Worm (Caenorhabditis elegans) whole organism, L3 larva: ENCODE measurements around the gene cyp-33E2.

Experiments used
- aly-2 ChIP-seq: fragments of 150-350 bp; optimal IDR thresholded peaks from 2 replicates; lab custom pipeline; 2014; ENCODE audit warnings: missing biosample characterization, missing genetic modification characterization
- ama-1 ChIP-seq: fragments of 150-350 bp; optimal IDR thresholded peaks from 2 replicates; lab custom pipeline; 2018
- ceh-16 ChIP-seq: sonication (generic microtip); optimal IDR thresholded peaks from 2 replicates; lab custom pipeline; 2017; ENCODE audit warnings: missing biosample characterization, missing genetic modification characterization
- ceh-28 ChIP-seq: fragments of 150-350 bp; optimal IDR thresholded peaks from 2 replicates; lab custom pipeline; 2014; ENCODE audit warnings: missing biosample characterization, missing genetic modification reagents, missing genetic modification characterization
- ceh-82 ChIP-seq: fragments of 150-350 bp; optimal IDR thresholded peaks from 2 replicates; lab custom pipeline; 2014; ENCODE audit warnings: missing biosample characterization, missing genetic modification characterization
- ceh-9 ChIP-seq: sonication (generic microtip); optimal IDR thresholded peaks from 2 replicates; lab custom pipeline; 2018; ENCODE audit warnings: missing biosample characterization, missing genetic modification characterization
- daf-12 ChIP-seq: fragments of 150-350 bp; optimal IDR thresholded peaks from 2 replicates; lab custom pipeline; 2014; ENCODE audit warnings: missing biosample characterization, missing genetic modification reagents, missing genetic modification characterization
- egl-5 ChIP-seq: fragments of 150-350 bp; optimal IDR thresholded peaks from 2 replicates; lab custom pipeline; 2017; ENCODE audit warnings: missing biosample characterization, missing genetic modification reagents, missing genetic modification characterization, inconsistent platforms
- elt-1 ChIP-seq: fragments of 150-350 bp; optimal IDR thresholded peaks from 2 replicates; lab custom pipeline; 2014; ENCODE audit warnings: missing biosample characterization, missing genetic modification characterization
- elt-2 ChIP-seq: sonication (generic microtip); optimal IDR thresholded peaks from 2 replicates; lab custom pipeline; 2016; ENCODE audit warnings: missing genetic modification reagents, mild to moderate bottlenecking, missing genetic modification characterization, missing compliant biosample characterization
- elt-3 ChIP-seq, 3 experiments: fragments of 150-350 bp in 1 of 3; sonication (generic microtip) in 2 of 3; optimal IDR thresholded peaks; 2 replicates in 2 of 3; 4 replicates in 1 of 3; lab custom pipeline; 2014 to 2017; ENCODE audit warnings: missing biosample characterization in 3 of 3, missing genetic modification characterization in 3 of 3
- eor-1 ChIP-seq, 2 experiments: fragments of 150-350 bp; optimal IDR thresholded peaks; 2 replicates each; lab custom pipeline; 2014 to 2018; ENCODE audit warnings: missing biosample characterization in 2 of 2, missing genetic modification characterization in 2 of 2
- fos-1 ChIP-seq: fragments of 150-350 bp; optimal IDR thresholded peaks from 2 replicates; lab custom pipeline; 2014; ENCODE audit warnings: missing biosample characterization, missing genetic modification characterization
- jun-1 ChIP-seq: fragments of 150-350 bp; optimal IDR thresholded peaks from 2 replicates; lab custom pipeline; 2014; ENCODE audit warnings: missing biosample characterization, missing genetic modification reagents, missing genetic modification characterization
- lin-15B ChIP-seq: fragments of 150-350 bp; optimal IDR thresholded peaks from 2 replicates; lab custom pipeline; 2014; ENCODE audit warnings: missing biosample characterization, missing genetic modification characterization
- lsy-12 ChIP-seq: sonication (generic microtip); optimal IDR thresholded peaks from 2 replicates; lab custom pipeline; 2016; ENCODE audit warnings: mild to moderate bottlenecking, missing genetic modification characterization, missing compliant biosample characterization
- mdl-1 ChIP-seq: fragments of 150-350 bp; optimal IDR thresholded peaks from 2 replicates; lab custom pipeline; 2014; ENCODE audit warnings: missing biosample characterization, missing genetic modification characterization
- nfya-1 ChIP-seq: sonication (generic microtip); optimal IDR thresholded peaks from 2 replicates; lab custom pipeline; 2017; ENCODE audit warnings: missing genetic modification characterization, mild to moderate bottlenecking, missing compliant biosample characterization, antibody characterized with exemption, moderate library complexity; ENCODE audit not compliant: insufficient read depth
- nhr-11 ChIP-seq: fragments of 150-350 bp; optimal IDR thresholded peaks from 2 replicates; lab custom pipeline; 2014; ENCODE audit warnings: missing biosample characterization, missing genetic modification characterization
- nhr-12 ChIP-seq: fragments of 150-350 bp; optimal IDR thresholded peaks from 2 replicates; lab custom pipeline; 2014; ENCODE audit warnings: missing biosample characterization, missing genetic modification characterization
- nhr-23 ChIP-seq: fragments of 150-350 bp; optimal IDR thresholded peaks from 2 replicates; lab custom pipeline; 2014; ENCODE audit warnings: missing biosample characterization, missing genetic modification reagents, missing genetic modification characterization
- nhr-237 ChIP-seq: fragments of 150-350 bp; optimal IDR thresholded peaks from 2 replicates; lab custom pipeline; 2014; ENCODE audit warnings: missing biosample characterization, missing genetic modification characterization
- nhr-28 ChIP-seq: fragments of 150-350 bp; optimal IDR thresholded peaks from 2 replicates; lab custom pipeline; 2014; ENCODE audit warnings: missing biosample characterization, missing genetic modification characterization
- nhr-43 ChIP-seq: sonication (generic microtip); optimal IDR thresholded peaks from 2 replicates; lab custom pipeline; 2016; ENCODE audit warnings: mild to moderate bottlenecking, missing genetic modification characterization, missing compliant biosample characterization; ENCODE audit not compliant: poor library complexity, severe bottlenecking
- pha-4 ChIP-seq: fragments of 150-350 bp; optimal IDR thresholded peaks from 2 replicates; lab custom pipeline; 2014; ENCODE audit warnings: missing biosample characterization, missing genetic modification reagents, missing genetic modification characterization
- sea-2 ChIP-seq: fragments of 150-350 bp; sonication (generic microtip); optimal IDR thresholded peaks from 4 replicates; lab custom pipeline; 2014; ENCODE audit warnings: missing biosample characterization, missing genetic modification reagents, missing genetic modification characterization
- skn-1 ChIP-seq: fragments of 150-350 bp; optimal IDR thresholded peaks from 2 replicates; lab custom pipeline; 2014; ENCODE audit warnings: missing biosample characterization, missing genetic modification characterization
- unc-39 ChIP-seq: sonication (generic microtip); optimal IDR thresholded peaks from 4 replicates; lab custom pipeline; 2017; ENCODE audit warnings: missing biosample characterization, missing genetic modification characterization
- unc-62 ChIP-seq: fragments of 150-350 bp; sonication (generic microtip); optimal IDR thresholded peaks from 4 replicates; lab custom pipeline; 2014; ENCODE audit warnings: missing biosample characterization, missing genetic modification reagents, missing genetic modification characterization
- zag-1 ChIP-seq: fragments of 150-350 bp; optimal IDR thresholded peaks from 2 replicates; lab custom pipeline; 2014; ENCODE audit warnings: missing biosample characterization, missing genetic modification characterization
- ztf-11 ChIP-seq: fragments of 150-350 bp; optimal IDR thresholded peaks from 2 replicates; lab custom pipeline; 2014; ENCODE audit warnings: missing biosample characterization, missing genetic modification characterization

Gene cyp-33E2

DNA sequence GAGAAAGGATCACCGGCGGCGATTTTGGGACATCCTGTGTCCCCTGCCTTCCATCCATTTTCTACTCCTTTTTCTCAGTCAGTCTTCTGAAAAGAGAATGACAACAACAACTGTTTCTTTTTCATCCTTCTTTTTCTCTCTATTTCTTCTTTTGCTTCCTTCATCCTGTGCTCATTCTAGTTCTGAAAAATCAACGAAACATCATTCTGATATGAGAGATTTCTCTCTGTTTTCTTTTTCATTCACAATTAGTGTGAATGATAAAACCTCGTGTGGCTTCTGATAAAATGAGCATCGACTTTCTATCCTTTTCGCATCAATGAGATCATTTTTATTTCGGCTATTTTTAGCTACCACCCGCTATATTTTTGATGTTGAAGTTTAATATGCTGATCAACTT, 6.9 kb upstream of the cyp-33E2 start:
- peak; percentile 53 for TF ChIP-seq nhr-11
- no peak for TF ChIP-seq sea-2 (GFP tag; lab: Kevin White, UChicago)
- TF ChIP-seq elt-2 (tag; lab: Kevin White, UChicago) = no peak

DNA sequence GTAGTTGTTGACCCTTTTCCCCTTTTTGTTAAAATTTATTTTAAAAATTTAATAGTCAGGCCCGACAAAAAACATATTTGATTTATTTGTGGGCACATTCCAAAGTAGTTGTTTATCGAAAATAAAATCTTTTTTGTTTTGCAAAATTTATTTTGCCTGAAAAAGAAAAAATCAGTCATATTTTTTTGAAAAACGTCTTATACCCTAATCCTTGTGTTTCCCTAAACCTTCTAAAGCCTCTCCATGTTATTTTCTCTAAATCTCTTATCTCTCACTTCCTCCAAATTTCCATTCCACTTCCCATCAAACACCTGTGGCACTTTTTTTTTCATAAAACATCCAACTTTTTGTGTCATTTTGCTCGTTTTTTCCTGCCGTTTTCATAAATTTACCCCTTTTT, 3.9 kb upstream of the cyp-33E2 start:
- TF ChIP-seq elt-1 (tag; lab: Kevin White, UChicago) (peak; percentile 63), egl-5 (tag; lab: Kevin White, UChicago) (no peak)

DNA sequence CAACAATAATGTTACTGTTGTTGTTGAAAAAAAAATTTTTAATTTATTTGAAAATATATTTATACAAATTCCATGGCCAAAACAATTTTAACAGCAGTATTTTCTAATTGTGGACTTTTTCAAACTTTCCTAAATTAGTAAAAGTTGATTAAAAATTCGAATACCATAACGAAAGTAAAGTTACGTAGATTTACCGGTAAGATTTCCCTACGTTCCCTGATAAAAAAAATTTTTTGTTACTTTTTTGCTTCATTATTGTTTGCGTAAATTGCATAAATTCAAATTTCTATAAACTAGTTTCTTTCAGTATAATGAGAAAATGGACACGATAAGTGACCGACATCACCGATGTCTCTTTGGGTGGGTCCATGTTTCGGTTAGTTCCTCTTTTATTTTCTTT, 3.2 kb upstream of the cyp-33E2 start, which contains the start of gene F42A9.6:
TSS of gene F42A9.6 (plus strand) at position 301 of the 400 bp plus-strand sequence.
- no peak for TF ChIP-seq jun-1 (tag; lab: Kevin White, UChicago)
- no peak for TF ChIP-seq nhr-28 (tag; lab: Kevin White, UChicago)
- no peak for TF ChIP-seq sea-2 (GFP tag; lab: Kevin White, UChicago)
- no peak for TF ChIP-seq elt-1 (tag; lab: Kevin White, UChicago)
- no peak for TF ChIP-seq nhr-23 (tag; lab: Kevin White, UChicago)
- TF ChIP-seq ceh-16 = no peak

DNA sequence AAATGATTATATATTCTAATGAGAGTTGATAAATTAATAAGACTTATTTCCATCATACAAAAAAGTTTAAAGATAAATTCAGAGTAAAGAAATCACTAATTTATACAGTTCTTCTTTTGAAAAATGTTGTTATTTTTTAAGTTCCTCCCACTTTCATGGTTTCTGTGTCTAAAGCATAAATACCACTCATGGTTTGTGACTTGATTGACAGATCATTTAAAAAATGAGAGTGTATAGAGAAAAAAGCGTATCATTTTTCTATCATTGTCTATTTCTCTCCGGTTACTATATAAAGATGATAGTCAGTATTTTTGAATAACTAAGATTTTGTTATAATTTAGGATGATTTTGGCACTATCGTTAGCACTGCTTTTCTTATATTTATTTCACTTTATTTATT, 2.5 kb downstream of the cyp-33E2 start, which contains the start of gene cyp-33E3:
TSS of gene cyp-33E3 (plus strand) at position 316 of the 400 bp plus-strand sequence.
- TF ChIP-seq daf-12 (tag; lab: Kevin White, UChicago) (no peak), elt-2 (tag; lab: Kevin White, UChicago) (peak; percentile 17)

DNA sequence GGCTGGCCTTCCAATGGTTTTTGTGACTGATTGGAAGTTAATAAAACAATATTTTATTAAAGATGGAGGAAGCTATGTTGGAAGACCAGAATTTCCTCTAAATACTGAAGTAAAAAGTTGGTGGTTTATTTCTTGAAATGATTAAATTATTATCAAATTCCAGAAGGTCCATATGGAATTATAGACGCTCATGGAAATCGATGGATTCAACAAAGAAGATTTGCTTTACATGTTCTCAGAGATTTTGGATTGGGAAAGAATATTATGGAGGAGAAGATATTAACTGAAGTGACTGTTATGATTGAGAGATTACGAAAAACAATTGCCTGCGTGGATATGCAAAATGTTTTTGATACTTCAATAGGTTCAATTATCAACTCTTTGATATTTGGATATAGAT, 3.2 kb downstream of the cyp-33E2 start:
- TF ChIP-seq nhr-237 (tag; lab: Kevin White, UChicago) = no peak
- TF ChIP-seq skn-1 (tag; lab: Kevin White, UChicago) = no peak
- TF ChIP-seq ceh-9 (tag; lab: Kevin White, UChicago) = no peak
- no peak for TF ChIP-seq unc-39 (tag; lab: Kevin White, UChicago)
- no peak for TF ChIP-seq ceh-28 (tag; lab: Kevin White, UChicago)
- TF ChIP-seq ceh-82 (tag; lab: Kevin White, UChicago) = no peak
- no peak for TF ChIP-seq elt-1 (tag; lab: Kevin White, UChicago)
- TF ChIP-seq ama-1 (lab: Kevin White, UChicago) = no peak
- no peak for TF ChIP-seq aly-2 (tag; lab: Kevin White, UChicago)
- TF ChIP-seq nhr-43 (tag; lab: Kevin White, UChicago) = no peak
- TF ChIP-seq nhr-12 (tag; lab: Kevin White, UChicago) = no peak
- TF ChIP-seq sea-2 (GFP tag; lab: Kevin White, UChicago) = no peak
- no peak for TF ChIP-seq pha-4
- no peak for TF ChIP-seq zag-1
- TF ChIP-seq unc-62 (GFP tag; lab: Kevin White, UChicago) = no peak
- TF ChIP-seq eor-1 (tag; optimal IDR thresholded peaks at IDR 0.05; lab: Kevin White, UChicago) = no peak

DNA sequence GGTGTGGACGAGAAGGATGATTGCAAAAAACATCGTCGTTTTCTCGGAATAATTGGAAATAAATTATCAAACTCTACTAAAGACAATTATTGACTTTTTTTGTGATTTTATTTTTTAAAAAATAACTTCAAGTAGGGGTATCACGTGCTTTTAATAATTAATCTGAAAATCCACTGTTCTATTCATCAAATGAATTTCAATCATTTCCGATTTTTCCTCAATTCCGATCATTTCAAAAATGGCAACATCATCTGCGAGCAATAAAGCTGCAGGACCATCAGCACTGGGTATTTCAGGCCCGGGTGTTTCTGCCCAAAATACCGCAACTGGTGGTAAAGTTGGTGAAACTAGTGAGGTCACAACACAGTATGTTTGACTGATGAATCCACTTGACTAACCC, 4.9 kb downstream of the cyp-33E2 start, which contains the start of the genes F42A9.7 and F42A9.3:
TSS of gene F42A9.7 (minus strand) at position 101 of the 400 bp plus-strand sequence.
TSS of gene F42A9.3 (plus strand) at position 214 of the 400 bp plus-strand sequence.
- TF ChIP-seq jun-1 (tag; lab: Kevin White, UChicago) (no peak), pha-4 (no peak), ceh-9 (tag; lab: Kevin White, UChicago) (no peak), unc-39 (tag; lab: Kevin White, UChicago) (no peak), eor-1 (tag; optimal IDR thresholded peaks at IDR 0.05; lab: Kevin White, UChicago) (no peak), elt-3 (tag; optimal IDR thresholded peaks at IDR 0.05; lab: Kevin White, UChicago) (no peak), ama-1 (lab: Kevin White, UChicago) (no peak), nhr-23 (tag; lab: Kevin White, UChicago) (no peak), ztf-11 (tag; lab: Kevin White, UChicago) (no peak), lsy-12 (tag; lab: Kevin White, UChicago) (no peak), skn-1 (tag; lab: Kevin White, UChicago) (no peak), ceh-82 (tag; lab: Kevin White, UChicago) (no peak)

DNA sequence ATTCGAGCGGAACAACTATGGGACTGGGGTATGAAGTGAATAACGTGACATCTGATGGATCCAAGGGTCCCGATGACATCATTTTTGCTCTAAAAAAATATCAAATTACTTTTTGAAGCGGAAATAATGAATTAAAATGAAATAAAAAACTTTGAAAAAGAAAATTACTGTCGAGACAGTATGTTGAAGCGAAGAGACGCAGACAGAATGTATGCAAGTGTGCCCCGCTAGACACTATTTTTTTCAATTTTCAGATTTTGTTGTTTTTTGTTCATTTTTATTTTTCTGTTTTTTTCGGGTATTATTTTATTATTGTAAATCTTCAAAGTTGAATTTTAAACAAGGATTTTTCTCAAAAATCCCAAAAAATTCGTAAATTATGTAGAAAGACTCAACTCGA, 6.6 kb downstream of the cyp-33E2 start, which contains the start of gene F42A9.8:
TSS of gene F42A9.8 (minus strand) at position 88 of the 400 bp plus-strand sequence.
- TF ChIP-seq lsy-12 (tag; lab: Kevin White, UChicago) (no peak), nfya-1 (tag; lab: Kevin White, UChicago) (peak; percentile 31), daf-12 (tag; lab: Kevin White, UChicago) (no peak), nhr-43 (tag; lab: Kevin White, UChicago) (no peak), lin-15B (tag; lab: Kevin White, UChicago) (peak; percentile 13), ceh-16 (no peak), ceh-9 (tag; lab: Kevin White, UChicago) (no peak), mdl-1 (no peak), fos-1 (no peak), zag-1 (no peak), elt-1 (tag; lab: Kevin White, UChicago) (no peak), pha-4 (peak; percentile 40), unc-62 (GFP tag; lab: Kevin White, UChicago) (no peak)
